Fruit fly (Drosophila melanogaster): ENCODE measurements around the gene Rrp6.

Gene Rrp6

dm6 chr3R:14903837-14904431 lies 17.9 kb upstream of the Rrp6 start, which contains the start of gene VhaPPA1-1 (continued):
- TF ChIP-seq chif (GFP tag; optimal IDR thresholded peaks at IDR 0.05), result no peak
- peak in 1 of 2 experiments; percentile 39 for TF ChIP-seq Pdp1 (GFP tag; optimal IDR thresholded peaks at IDR 0.05)
- no peak for TF ChIP-seq luna (GFP tag; optimal IDR thresholded peaks at IDR 0.05)
- TF ChIP-seq mam (GFP tag; optimal IDR thresholded peaks at IDR 0.05), result peak; percentile 18
- TF ChIP-seq bigmax (GFP tag; optimal IDR thresholded peaks at IDR 0.05), result no peak
- TF ChIP-seq CG15011 (GFP tag; optimal IDR thresholded peaks at IDR 0.05), result no peak
- no peak for TF ChIP-seq CG4328 (GFP tag; optimal IDR thresholded peaks at IDR 0.05)
- no peak for TF ChIP-seq CG2199 (GFP tag; IDR thresholded peaks at IDR 0.05)
- TF ChIP-seq Meics (GFP tag; optimal IDR thresholded peaks at IDR 0.05), result no peak
- no peak for TF ChIP-seq Dad (GFP tag; optimal IDR thresholded peaks at IDR 0.05)
- no peak for TF ChIP-seq sr (GFP tag; IDR thresholded peaks at IDR 0.05)
- no peak for TF ChIP-seq Asciz (GFP tag; optimal IDR thresholded peaks at IDR 0.05)
- TF ChIP-seq MTF-1 (GFP tag; optimal IDR thresholded peaks at IDR 0.05; ENCODE audit: borderline replicate concordance), result no peak
- TF ChIP-seq vnd (GFP tag; IDR thresholded peaks at IDR 0.05; ENCODE audit: partially characterized antibody), result no peak; the same call in 2 of the 3 replicates
- TF ChIP-seq crp (GFP tag; optimal IDR thresholded peaks at IDR 0.05), result peak in 1 of 2 experiments; percentile 69
- no peak for TF ChIP-seq CG16863 (GFP tag; optimal IDR thresholded peaks at IDR 0.05)
- TF ChIP-seq MBD-R2 (GFP tag; IDR thresholded peaks at IDR 0.05), result peak; percentile 44; the same call in 1 of the 2 replicates
- no peak for TF ChIP-seq ranshi (GFP tag; IDR thresholded peaks at IDR 0.05)
- TF ChIP-seq CG9876 (GFP tag; optimal IDR thresholded peaks at IDR 0.05), result no peak
- TF ChIP-seq unc-4 (GFP tag; IDR thresholded peaks at IDR 0.05; ENCODE audit: partially characterized antibody), result 0 out of 2 replicates have a peak, but pooled peaks have one; percentile 26
- no peak for TF ChIP-seq CG4707 (GFP tag; optimal IDR thresholded peaks at IDR 0.05)
- peak; percentile 51 for TF ChIP-seq Tbp (GFP tag; optimal IDR thresholded peaks at IDR 0.05)
- TF ChIP-seq CG14050 (GFP tag; IDR thresholded peaks at IDR 0.05), result no peak
- no peak for TF ChIP-seq pnt (GFP tag; optimal IDR thresholded peaks at IDR 0.05)
- peak in 1 of 2 experiments; percentile 5 for TF ChIP-seq insv (GFP tag; optimal IDR thresholded peaks at IDR 0.05)
- no peak for TF ChIP-seq gsb (GFP tag; IDR thresholded peaks at IDR 0.05)
- TF ChIP-seq CG2116 (GFP tag; optimal IDR thresholded peaks at IDR 0.05), result peak; percentile 99
- peak; percentile 65 for TF ChIP-seq CG17829 (tag; optimal IDR thresholded peaks at IDR 0.05)
- TF ChIP-seq stwl (tag; optimal IDR thresholded peaks at IDR 0.05), result peak; percentile 80
- TF ChIP-seq CG4360 (GFP tag; IDR thresholded peaks at IDR 0.05), result no peak
- no peak for TF ChIP-seq Deaf1 (tag; optimal IDR thresholded peaks at IDR 0.05)
- TF ChIP-seq gt (GFP tag; IDR thresholded peaks at IDR 0.05), result no peak
- no peak for TF ChIP-seq Adf1 (GFP tag; IDR thresholded peaks at IDR 0.05)
- peak; percentile 58 for TF ChIP-seq CG10147 (GFP tag; optimal IDR thresholded peaks at IDR 0.05)
- no peak for TF ChIP-seq cg (GFP tag; optimal IDR thresholded peaks at IDR 0.05)
- no peak for TF ChIP-seq CG16779 (GFP tag; IDR thresholded peaks at IDR 0.05)
- TF ChIP-seq tup (GFP tag; optimal IDR thresholded peaks at IDR 0.05), result no peak
- TF ChIP-seq chn (GFP tag; optimal IDR thresholded peaks at IDR 0.05), result no peak
- no peak for TF ChIP-seq CG12236 (GFP tag; optimal IDR thresholded peaks at IDR 0.05)
- TF ChIP-seq nau (GFP tag; optimal IDR thresholded peaks at IDR 0.05), result no peak
- TF ChIP-seq CG6791 (GFP tag; IDR thresholded peaks at IDR 0.05; ENCODE audit: partially characterized antibody), result peak; percentile 48; the same call in 2 of the 3 replicates
- TF ChIP-seq slou (GFP tag; optimal IDR thresholded peaks at IDR 0.05), result no peak
- no peak for TF ChIP-seq CG12071 (GFP tag; optimal IDR thresholded peaks at IDR 0.05)
- no peak for TF ChIP-seq esg (GFP tag; conservative IDR thresholded peaks at IDR 0.05)
- TF ChIP-seq repo (GFP tag; optimal IDR thresholded peaks at IDR 0.05), result no peak
- TF ChIP-seq CG8281 (tag; optimal IDR thresholded peaks at IDR 0.05), result no peak
- no peak for TF ChIP-seq C15 (GFP tag; IDR thresholded peaks at IDR 0.05)
- TF ChIP-seq Hand (GFP tag; optimal IDR thresholded peaks at IDR 0.05), result no peak
- TF ChIP-seq Ets65A (GFP tag), result peak; percentile 63
- peak; percentile 32 for TF ChIP-seq CG9727 (GFP tag; optimal IDR thresholded peaks at IDR 0.05)
